Worm (Caenorhabditis elegans): ENCODE measurements around the gene W04G3.12.

- no peak for TF ChIP-seq daf-19 (GFP tag; conservative IDR thresholded peaks at IDR 0.05)
- TF ChIP-seq cey-2 (tag; optimal IDR thresholded peaks at IDR 0.05; ENCODE audit: borderline replicate concordance, insufficient read depth): no peak
- TF ChIP-seq ceh-20 (GFP tag; IDR thresholded peaks at IDR 0.05): no peak
- no peak for TF ChIP-seq nhr-77 (tag; optimal IDR thresholded peaks at IDR 0.05)
- no peak for TF ChIP-seq ama-1 (optimal IDR thresholded peaks at IDR 0.05)
- no peak for TF ChIP-seq ztf-7 (tag; optimal IDR thresholded peaks at IDR 0.05)
- no peak for TF ChIP-seq dmd-9 (GFP tag; IDR thresholded peaks at IDR 0.05)
- no peak for TF ChIP-seq daf-12 (tag; optimal IDR thresholded peaks at IDR 0.05)
- TF ChIP-seq attf-4 (tag; optimal IDR thresholded peaks at IDR 0.05): no peak
- no peak for TF ChIP-seq ztf-11 (tag; optimal IDR thresholded peaks at IDR 0.05)
- TF ChIP-seq hmg-1.1 (GFP tag; IDR thresholded peaks at IDR 0.05): no peak
- TF ChIP-seq snpc-4 (tag; optimal IDR thresholded peaks at IDR 0.05): no peak
- TF ChIP-seq duxl-1 (tag; optimal IDR thresholded peaks at IDR 0.05; ENCODE audit: poor library complexity): no peak
Observed at ce11 chrX:11088952-11089351, 12.4 kb upstream of the W04G3.12 start, which contains the start of gene W04G3.11.
